Fruit fly (Drosophila melanogaster): ENCODE results near the gene yellow-c.

The yellow-c gene

DNA sequence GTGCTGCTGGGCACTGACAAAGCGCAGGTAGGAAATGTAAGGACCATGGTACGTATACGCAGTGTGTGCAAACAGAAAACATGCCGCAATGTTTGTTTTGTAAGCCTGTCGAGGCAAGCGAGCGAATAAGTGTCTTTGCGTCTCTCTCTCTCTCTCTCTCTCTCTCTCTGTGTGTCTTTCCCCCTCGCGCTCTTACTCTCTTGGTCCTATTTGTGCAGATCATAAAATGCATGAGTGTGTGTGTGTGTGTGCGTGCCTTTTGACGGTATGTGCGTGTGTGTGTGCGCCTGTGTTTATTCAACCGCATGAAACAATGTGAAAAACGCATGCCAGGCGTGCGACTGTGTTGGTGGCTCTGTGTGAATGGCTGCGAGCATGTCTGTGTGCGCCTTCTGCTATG, 21.7 kb upstream of the yellow-c start (continued):
- TF ChIP-seq Bteb2 (GFP tag; optimal IDR thresholded peaks at IDR 0.05) (no peak), Fer2 (tag; optimal IDR thresholded peaks at IDR 0.05) (no peak), Dip3 (GFP tag; optimal IDR thresholded peaks at IDR 0.05) (no peak), CG2120 (GFP tag; optimal IDR thresholded peaks at IDR 0.05) (no peak)

DNA sequence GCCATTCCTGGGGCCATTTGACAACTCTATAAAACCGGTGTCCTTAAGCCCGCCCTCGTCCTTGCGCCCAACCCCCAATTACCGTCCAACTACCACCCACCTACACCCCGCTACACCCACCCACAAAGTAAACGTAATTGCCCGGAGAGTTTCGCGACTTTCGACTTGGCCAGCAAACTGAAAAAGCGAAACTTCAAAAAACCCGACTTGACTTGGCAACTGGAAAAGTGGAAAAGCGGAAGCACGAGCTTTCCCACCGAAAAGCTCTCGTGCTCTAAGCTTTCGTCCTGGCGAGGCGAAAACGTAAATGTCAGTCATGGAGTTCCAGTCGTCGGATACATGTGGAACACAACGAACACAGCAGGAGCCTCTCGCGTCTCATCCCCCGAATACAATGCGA, 19.2 kb upstream of the yellow-c start, which contains the start of gene GABA-B-R1:
GABA-B-R1 (plus strand) TSS at position 301 of the 400 bp plus-strand sequence.
- TF ChIP-seq wdn (GFP tag; IDR thresholded peaks at IDR 0.05) (no peak), Deaf1 (tag; optimal IDR thresholded peaks at IDR 0.05) (peak; percentile 65), abd-A (tag; optimal IDR thresholded peaks at IDR 0.05) (peak; percentile 66), Bteb2 (GFP tag; optimal IDR thresholded peaks at IDR 0.05) (no peak), CG16863 (GFP tag; optimal IDR thresholded peaks at IDR 0.05) (no peak), HLH54F (GFP tag; optimal IDR thresholded peaks at IDR 0.05) (no peak), CG13894 (tag; optimal IDR thresholded peaks at IDR 0.05) (peak; percentile 3), HLH3B (GFP tag; IDR thresholded peaks at IDR 0.05) (no peak), Myb (GFP tag; optimal IDR thresholded peaks at IDR 0.05) (no peak), stc (GFP tag; IDR thresholded peaks at IDR 0.05) (no peak), Hr51 (GFP tag; optimal IDR thresholded peaks at IDR 0.05) (peak in 1 of 2 experiments; percentile 58), Sry-β (GFP tag; optimal IDR thresholded peaks at IDR 0.05) (no peak), Hmr (GFP tag; optimal IDR thresholded peaks at IDR 0.05) (peak; percentile 12), fd102C (GFP tag; optimal IDR thresholded peaks at IDR 0.05) (no peak), maf-S (GFP tag; optimal IDR thresholded peaks at IDR 0.05) (no peak), ab (GFP tag; optimal IDR thresholded peaks at IDR 0.05) (no peak), Hey (tag; optimal IDR thresholded peaks at IDR 0.05) (no peak), CG14965 (GFP tag; optimal IDR thresholded peaks at IDR 0.05; ENCODE audit: borderline replicate concordance) (no peak), nom (GFP tag; optimal IDR thresholded peaks at IDR 0.05) (no peak), Ada2b (GFP tag; IDR thresholded peaks at IDR 0.05) (no peak)

dm6 chr2L:15026582-15026981, 8.6 kb upstream of the yellow-c start, which contains the start of gene CG33310:
TSS of gene CG33310 (plus strand) at chr2L:15026882.
- TF ChIP-seq gfzf (GFP tag; optimal IDR thresholded peaks at IDR 0.05) (no peak), Rx (GFP tag; IDR thresholded peaks at IDR 0.05) (no peak), hbn (GFP tag; IDR thresholded peaks at IDR 0.05; ENCODE audit: partially characterized antibody) (no peak), Hr78 (GFP tag; optimal IDR thresholded peaks at IDR 0.05) (no peak), Abd-B (GFP tag; optimal IDR thresholded peaks at IDR 0.05) (no peak), MTF-1 (GFP tag; optimal IDR thresholded peaks at IDR 0.05; ENCODE audit: borderline replicate concordance) (no peak), CG5245 (GFP tag; optimal IDR thresholded peaks at IDR 0.05) (no peak), CG10147 (GFP tag; optimal IDR thresholded peaks at IDR 0.05) (no peak), Eip74EF (GFP tag; optimal IDR thresholded peaks at IDR 0.05) (no peak), otp (GFP tag; IDR thresholded peaks at IDR 0.05) (no peak), CG16815 (GFP tag; optimal IDR thresholded peaks at IDR 0.05) (no peak)

dm6 chr2L:15031650-15032049, 3.5 kb upstream of the yellow-c start, which contains the start of gene CG31832:
TSS of gene CG31832 (minus strand) at chr2L:15031750.
- TF ChIP-seq sisA (GFP tag; IDR thresholded peaks at IDR 0.05) (no peak), sens (GFP tag) (peak; percentile 27)

Data from whole organism, embryonic.